Fruit fly (Drosophila melanogaster) whole organism, embryonic: Measurements from ENCODE around the gene wds.

ENCODE experiments used
- Atf6 ChIP-seq: fragments of 200-800 bp; sonication (Bioruptor generic); IDR thresholded peaks from 2 replicates; pipeline ENCODE4 v1.3.6; 2022; ENCODE audit warnings: missing biosample characterization, missing genetic modification characterization
- CG11695 ChIP-seq: fragments of 200-800 bp; sonication (Bioruptor generic); IDR thresholded peaks from 3 replicates; pipeline ENCODE4 v1.3.6; 2022; ENCODE audit warnings: missing biosample characterization, missing genetic modification characterization
- CG12071 ChIP-seq: fragments of 200-800 bp; sonication (Bioruptor generic); optimal IDR thresholded peaks from 3 replicates; lab custom pipeline; 2018; ENCODE audit warnings: missing biosample characterization, mild to moderate bottlenecking, missing genetic modification characterization
- CG12155 ChIP-seq: fragments of 200-800 bp; sonication (Bioruptor generic); optimal IDR thresholded peaks from 3 replicates; lab custom pipeline; 2016; ENCODE audit warnings: missing biosample characterization, missing genetic modification characterization
- CG12391 ChIP-seq: fragments of 200-800 bp; sonication (Bioruptor generic); optimal IDR thresholded peaks from 3 replicates; lab custom pipeline; 2018; ENCODE audit warnings: missing biosample characterization, mild to moderate bottlenecking, missing genetic modification characterization, moderate library complexity
- CG12769 ChIP-seq: fragments of 200-800 bp; sonication (Bioruptor generic); optimal IDR thresholded peaks from 2 replicates; lab custom pipeline; 2019; ENCODE audit warnings: missing biosample characterization, mild to moderate bottlenecking, missing genetic modification characterization, moderate library complexity
- CG12942 ChIP-seq: fragments of 200-800 bp; sonication (Bioruptor generic); optimal IDR thresholded peaks from 3 replicates; lab custom pipeline; 2016; ENCODE audit warnings: missing biosample characterization, missing genetic modification characterization
- CG14667 ChIP-seq: fragments of 200-800 bp; sonication (Bioruptor generic); IDR thresholded peaks from 2 replicates; pipeline ENCODE4 v1.3.6; 2022; ENCODE audit warnings: missing biosample characterization, missing genetic modification characterization
- CG16863 ChIP-seq: fragments of 200-800 bp; sonication (Bioruptor generic); optimal IDR thresholded peaks from 3 replicates; lab custom pipeline; 2016; ENCODE audit warnings: missing biosample characterization, missing genetic modification characterization
- CG17385 ChIP-seq: fragments of 200-800 bp; sonication (Bioruptor generic); optimal IDR thresholded peaks from 3 replicates; lab custom pipeline; 2018; ENCODE audit warnings: missing biosample characterization, mild to moderate bottlenecking, missing genetic modification characterization
- CG18619 ChIP-seq: fragments of 200-800 bp; sonication (Bioruptor generic); optimal IDR thresholded peaks from 3 replicates; lab custom pipeline; 2017; ENCODE audit warnings: missing biosample characterization, mild to moderate bottlenecking, missing genetic modification characterization
- CG2116 ChIP-seq: fragments of 200-800 bp; sonication (Bioruptor generic); optimal IDR thresholded peaks from 3 replicates; lab custom pipeline; 2018; ENCODE audit warnings: missing biosample characterization, mild to moderate bottlenecking, missing genetic modification characterization
- CG31365 ChIP-seq: fragments of 200-800 bp; sonication (Bioruptor generic); optimal IDR thresholded peaks from 2 replicates; lab custom pipeline; 2018; ENCODE audit warnings: missing biosample characterization, mild to moderate bottlenecking, missing genetic modification characterization
- CG32772 ChIP-seq: fragments of 200-800 bp; sonication (Bioruptor generic); IDR thresholded peaks from 2 replicates; pipeline ENCODE4 v1.3.6; 2022; ENCODE audit warnings: missing biosample characterization, missing genetic modification characterization
- CG3726 ChIP-seq: fragments of 200-800 bp; sonication (Bioruptor generic); IDR thresholded peaks from 3 replicates; pipeline ENCODE4, ENCODE4 v1.3.6; 2022; ENCODE audit warnings: missing biosample characterization, missing genetic modification characterization
- CG6765 ChIP-seq: fragments of 200-800 bp; sonication (Bioruptor generic); optimal IDR thresholded peaks from 3 replicates; lab custom pipeline; 2017; ENCODE audit warnings: missing biosample characterization, mild to moderate bottlenecking, missing genetic modification characterization
- CG6854 ChIP-seq: fragments of 200-800 bp; sonication (Bioruptor generic); optimal IDR thresholded peaks from 3 replicates; lab custom pipeline; 2017; ENCODE audit warnings: missing biosample characterization, mild to moderate bottlenecking, missing genetic modification characterization
- CG8089 ChIP-seq: fragments of 200-800 bp; sonication (Bioruptor generic); optimal IDR thresholded peaks from 3 replicates; lab custom pipeline; 2016; ENCODE audit warnings: missing biosample characterization, missing genetic modification characterization
- CG8944 ChIP-seq: fragments of 200-800 bp; sonication (Bioruptor generic); optimal IDR thresholded peaks from 3 replicates; lab custom pipeline; 2016; ENCODE audit warnings: missing biosample characterization, missing genetic modification characterization
- CG9727 ChIP-seq: fragments of 200-800 bp; sonication (Bioruptor generic); optimal IDR thresholded peaks from 3 replicates; lab custom pipeline; 2017; ENCODE audit warnings: missing biosample characterization, mild to moderate bottlenecking, missing genetic modification characterization
- E2f1 ChIP-seq: fragments of 200-800 bp; sonication (Bioruptor generic); IDR thresholded peaks from 2 replicates; pipeline ENCODE4 v1.3.6; 2022; ENCODE audit warnings: missing biosample characterization, missing genetic modification characterization
- H2.0 ChIP-seq: fragments of 200-800 bp; sonication (Bioruptor generic); IDR thresholded peaks from 2 replicates; pipeline ENCODE4 v1.3.6; 2022; ENCODE audit warnings: missing biosample characterization, missing genetic modification characterization
- HLH3B ChIP-seq: fragments of 200-800 bp; sonication (Bioruptor generic); IDR thresholded peaks from 2 replicates; pipeline ENCODE4 v1.3.6; 2022; ENCODE audit warnings: missing biosample characterization, missing genetic modification characterization
- Lim3 ChIP-seq: fragments of 200-800 bp; sonication (Bioruptor generic); IDR thresholded peaks from 2 replicates; pipeline ENCODE4 v1.3.6; 2022; ENCODE audit warnings: missing biosample characterization, missing genetic modification characterization
- Mad ChIP-seq: fragments of 200-800 bp; sonication (Bioruptor generic); optimal IDR thresholded peaks from 2 replicates; lab custom pipeline; 2016; ENCODE audit warnings: missing biosample characterization, missing genetic modification characterization
- Mes4 ChIP-seq: fragments of 200-800 bp; sonication (Bioruptor generic); optimal IDR thresholded peaks from 2 replicates; lab custom pipeline; 2016; ENCODE audit warnings: missing biosample characterization, missing genetic modification characterization
- Myb ChIP-seq: fragments of 200-800 bp; sonication (Bioruptor generic); optimal IDR thresholded peaks from 2 replicates; lab custom pipeline; 2016; ENCODE audit warnings: missing biosample characterization, missing genetic modification characterization
- Oli ChIP-seq: fragments of 200-800 bp; sonication (Bioruptor generic); optimal IDR thresholded peaks from 2 replicates; lab custom pipeline; 2018; ENCODE audit warnings: missing biosample characterization, mild to moderate bottlenecking, missing genetic modification characterization, moderate library complexity
- Optix ChIP-seq: fragments of 200-800 bp; sonication (Bioruptor generic); IDR thresholded peaks from 3 replicates; pipeline ENCODE4 v1.3.6; 2022; ENCODE audit warnings: missing biosample characterization, missing genetic modification characterization
- Rfx ChIP-seq: fragments of 200-800 bp; sonication (Bioruptor generic); IDR thresholded peaks from 2 replicates; pipeline ENCODE4 v1.3.6; 2022; ENCODE audit warnings: missing biosample characterization, missing genetic modification characterization
- Spps ChIP-seq: fragments of 200-800 bp; sonication (Bioruptor generic); optimal IDR thresholded peaks from 2 replicates; lab custom pipeline; 2018; ENCODE audit warnings: missing biosample characterization, mild to moderate bottlenecking, missing genetic modification characterization
- Sry-δ ChIP-seq: fragments of 200-800 bp; sonication (Bioruptor generic); optimal IDR thresholded peaks from 2 replicates; lab custom pipeline; 2016; ENCODE audit warnings: missing biosample characterization, missing genetic modification characterization
- Usf ChIP-seq: fragments of 200-800 bp; sonication (Bioruptor generic); optimal IDR thresholded peaks from 2 replicates; lab custom pipeline; 2017; ENCODE audit warnings: missing genotype, missing biosample characterization, missing genetic modification characterization
- ase ChIP-seq: fragments of 200-800 bp; sonication (Bioruptor generic); IDR thresholded peaks from 3 replicates; pipeline ENCODE4 v1.3.6; 2022; ENCODE audit warnings: missing biosample characterization, missing genetic modification characterization
- ato ChIP-seq: fragments of 200-800 bp; sonication (Bioruptor generic); IDR thresholded peaks from 2 replicates; pipeline ENCODE4 v1.3.6; 2022; ENCODE audit warnings: missing biosample characterization, missing genetic modification characterization; ENCODE audit not compliant: partially characterized antibody
- bcd ChIP-seq: fragments of 200-800 bp; sonication (Bioruptor generic); optimal IDR thresholded peaks from 2 replicates; lab custom pipeline; 2017; ENCODE audit warnings: missing biosample characterization, mild to moderate bottlenecking, missing genetic modification characterization
- bsh ChIP-seq, 2 experiments: fragments of 200-800 bp; sonication (Bioruptor generic); optimal IDR thresholded peaks; 2 replicates each; lab custom pipeline; 2017 to 2018; ENCODE audit warnings: mild to moderate bottlenecking in 2 of 2, missing biosample characterization in 2 of 2, missing genetic modification characterization in 2 of 2, moderate library complexity in 1 of 2
- cas ChIP-seq: fragments of 200-800 bp; sonication (Bioruptor generic); IDR thresholded peaks from 2 replicates; pipeline ENCODE4 v1.3.6; 2022; ENCODE audit warnings: missing biosample characterization, missing genetic modification characterization
- chm ChIP-seq: fragments of 200-800 bp; sonication (Bioruptor generic); IDR thresholded peaks from 2 replicates; pipeline ENCODE4 v1.3.6; 2022; ENCODE audit warnings: missing biosample characterization, missing genetic modification characterization
- croc ChIP-seq: fragments of 200-800 bp; sonication (Bioruptor generic); conservative IDR thresholded peaks from 3 replicates; pipeline ENCODE4 v1.3.6; 2022; ENCODE audit warnings: missing biosample characterization, missing genetic modification characterization
- gsb-n ChIP-seq: fragments of 200-800 bp; sonication (Bioruptor generic); optimal IDR thresholded peaks from 3 replicates; lab custom pipeline; 2018; ENCODE audit warnings: missing biosample characterization, mild to moderate bottlenecking, missing genetic modification characterization
- ham ChIP-seq: fragments of 200-800 bp; sonication (Bioruptor generic); IDR thresholded peaks from 2 replicates; pipeline ENCODE4 v1.3.6; 2022; ENCODE audit warnings: missing biosample characterization, missing genetic modification characterization
- jing ChIP-seq: fragments of 200-800 bp; sonication (Bioruptor generic); optimal IDR thresholded peaks from 2 replicates; lab custom pipeline; 2018; ENCODE audit warnings: missing biosample characterization, mild to moderate bottlenecking, missing genetic modification characterization
- ken ChIP-seq: fragments of 200-800 bp; sonication (Bioruptor generic); IDR thresholded peaks from 3 replicates; pipeline ENCODE4 v1.3.6; 2022; ENCODE audit warnings: missing biosample characterization, missing genetic modification characterization
- kni ChIP-seq: fragments of 200-800 bp; sonication (Bioruptor generic); optimal IDR thresholded peaks from 3 replicates; lab custom pipeline; 2017; ENCODE audit warnings: mild to moderate bottlenecking, missing biosample characterization, missing genetic modification reagents, missing genetic modification characterization
- lilli ChIP-seq: fragments of 200-800 bp; sonication (Bioruptor generic); optimal IDR thresholded peaks from 3 replicates; lab custom pipeline; 2016; ENCODE audit warnings: missing biosample characterization, missing genetic modification characterization
- lola ChIP-seq, 3 experiments: fragments of >200 bp in 2 of 3; fragments of 200-800 bp in 1 of 3; sonication (Bioruptor generic) in 1 of 3; optimal IDR thresholded peaks; 2 replicates each; lab custom pipeline; 2017 to 2019; ENCODE audit warnings: missing biosample characterization in 3 of 3, missing genetic modification characterization in 3 of 3, mild to moderate bottlenecking in 1 of 3, moderate library complexity in 1 of 3
- otp ChIP-seq: fragments of 200-800 bp; sonication (Bioruptor generic); IDR thresholded peaks from 3 replicates; pipeline ENCODE4, ENCODE4 v1.3.6; 2022; ENCODE audit warnings: missing biosample characterization, missing genetic modification characterization
- run ChIP-seq: fragments of 200-800 bp; sonication (Bioruptor generic); optimal IDR thresholded peaks from 3 replicates; lab custom pipeline; 2018; ENCODE audit warnings: missing biosample characterization, mild to moderate bottlenecking, missing genetic modification characterization
- ssp ChIP-seq: fragments of 200-800 bp; sonication (Bioruptor generic); IDR thresholded peaks from 2 replicates; pipeline ENCODE4 v1.3.6; 2022; ENCODE audit warnings: missing biosample characterization, missing genetic modification characterization
- zfh1 ChIP-seq: fragments of 200-800 bp; sonication (Bioruptor generic); IDR thresholded peaks from 3 replicates; pipeline ENCODE4 v1.3.6; 2022; ENCODE audit warnings: missing biosample characterization, missing genetic modification characterization

The wds gene

DNA sequence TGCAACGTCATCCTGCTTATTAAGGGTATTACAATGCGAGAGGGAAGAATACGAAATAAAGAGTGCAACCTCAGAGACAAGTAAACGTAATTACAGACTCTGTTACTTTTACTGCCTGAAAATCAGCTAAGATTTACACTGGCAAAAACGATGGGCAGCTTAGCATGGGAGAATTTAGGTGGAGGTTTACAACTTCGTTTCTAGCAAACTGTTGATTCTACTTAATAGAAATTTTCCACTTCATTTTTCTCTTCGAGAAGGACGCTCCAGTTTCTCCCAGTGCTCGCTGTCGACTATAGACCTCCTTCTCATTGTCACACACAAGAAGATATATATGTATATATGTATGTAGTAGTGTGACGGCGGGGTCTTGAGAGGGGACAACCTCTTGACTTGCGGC lies 49.6 kb upstream of the wds start (continued):
- TF ChIP-seq lilli (peak; percentile 20), CG8089 (GFP tag; lab: Kevin White, UChicago) (no peak), CG6854 (GFP tag; lab: Kevin White, UChicago) (no peak), CG16863 (no peak), Atf6 (GFP tag; lab: Robert Waterston, UW) (peak; percentile 19; the same call in 1 of the 2 replicates), run (tag; lab: Kevin White, UChicago) (no peak), CG12942 (GFP tag; lab: Kevin White, UChicago) (peak; percentile 24), Rfx (GFP tag; lab: Robert Waterston, UW) (peak; percentile 58), CG2116 (GFP tag; lab: Kevin White, UChicago) (no peak), chm (GFP tag; lab: Robert Waterston, UW) (no peak), kni (GFP tag; lab: Kevin White, UChicago) (no peak), CG12769 (tag; lab: Kevin White, UChicago) (peak; percentile 45), ken (0 out of 3 replicates have a peak, but pooled peaks have one; percentile 36), Lim3 (GFP tag; lab: Robert Waterston, UW) (no peak), CG12155 (GFP tag; lab: Kevin White, UChicago) (peak; percentile 13), ase (GFP tag; lab: Robert Waterston, UW) (0 out of 3 replicates have a peak, but pooled peaks have one; percentile 22), Optix (GFP tag; lab: Robert Waterston, UW) (0 out of 3 replicates have a peak, but pooled peaks have one; percentile 30), CG18619 (GFP tag; lab: Kevin White, UChicago) (peak; percentile 10), CG9727 (GFP tag; lab: Kevin White, UChicago) (no peak), otp (GFP tag; lab: Robert Waterston, UW) (0 out of 3 replicates have a peak, but pooled peaks have one; percentile 47), croc (GFP tag; lab: Robert Waterston, UW) (peak; percentile 37; the same call in 2 of the 3 replicates), CG6765 (no peak), CG17385 (GFP tag; lab: Kevin White, UChicago) (peak; percentile 22), jing (no peak), cas (GFP tag; lab: Robert Waterston, UW) (no peak), ssp (peak; percentile 20; the same call in 1 of the 2 replicates), Sry-δ (GFP tag; lab: Kevin White, UChicago) (no peak), CG12071 (GFP tag; lab: Kevin White, UChicago) (no peak), Spps (tag; lab: Kevin White, UChicago) (no peak), HLH3B (GFP tag; lab: Robert Waterston, UW) (peak; percentile 53), Usf (no peak), CG14667 (GFP tag; lab: Robert Waterston, UW) (0 out of 2 replicates have a peak, but pooled peaks have one; percentile 33), Myb (GFP tag; lab: Kevin White, UChicago) (no peak), E2f1 (GFP tag; lab: Robert Waterston, UW) (peak; percentile 21; the same call in 1 of the 2 replicates), CG11695 (GFP tag; lab: Robert Waterston, UW) (0 out of 3 replicates have a peak, but pooled peaks have one; percentile 32), CG8944 (GFP tag; lab: Kevin White, UChicago) (peak; percentile 39), Mes4 (GFP tag; lab: Kevin White, UChicago) (no peak), gsb-n (no peak), bsh (GFP tag; optimal IDR thresholded peaks at IDR 0.05; lab: Kevin White, UChicago) (peak; percentile 52 to 63), CG3726 (GFP tag; lab: Robert Waterston, UW) (no peak), H2.0 (GFP tag; lab: Robert Waterston, UW) (0 out of 2 replicates have a peak, but pooled peaks have one; percentile 46), CG31365 (tag; lab: Kevin White, UChicago) (no peak), lola (GFP tag; optimal IDR thresholded peaks at IDR 0.05; lab: Kevin White, UChicago) (peak in 1 of 3 experiments; percentile 23), CG12391 (tag; lab: Kevin White, UChicago) (peak; percentile 35), Mad (no peak), Oli (peak; percentile 41), CG32772 (peak; percentile 49), ham (GFP tag; lab: Robert Waterston, UW) (no peak), bcd (GFP tag; lab: Kevin White, UChicago) (peak; percentile 27), zfh1 (GFP tag; lab: Robert Waterston, UW) (peak; percentile 65; the same call in 2 of the 3 replicates), ato (GFP tag; lab: Robert Waterston, UW) (no peak)
